Worm (Caenorhabditis elegans) whole organism, L3 larva: ENCODE results near the gene F48E3.6.

Experiments used
- ZK546.5 ChIP-seq: sonication (generic microtip); optimal IDR thresholded peaks from 2 replicates; lab custom pipeline; 2017; ENCODE audit warnings: missing biosample characterization, missing genetic modification characterization
- ama-1 ChIP-seq: fragments of 150-350 bp; optimal IDR thresholded peaks from 2 replicates; lab custom pipeline; 2018
- ceh-82 ChIP-seq: fragments of 150-350 bp; optimal IDR thresholded peaks from 2 replicates; lab custom pipeline; 2014; ENCODE audit warnings: missing biosample characterization, missing genetic modification characterization
- lin-39 ChIP-seq: fragments of 150-350 bp; optimal IDR thresholded peaks from 2 replicates; lab custom pipeline; 2018; ENCODE audit warnings: missing biosample characterization, missing genetic modification reagents, missing genetic modification characterization
- nfya-1 ChIP-seq: sonication (generic microtip); optimal IDR thresholded peaks from 2 replicates; lab custom pipeline; 2017; ENCODE audit warnings: missing genetic modification characterization, mild to moderate bottlenecking, missing compliant biosample characterization, antibody characterized with exemption, moderate library complexity; ENCODE audit not compliant: insufficient read depth
- nhr-12 ChIP-seq: fragments of 150-350 bp; optimal IDR thresholded peaks from 2 replicates; lab custom pipeline; 2014; ENCODE audit warnings: missing biosample characterization, missing genetic modification characterization
- nhr-77 ChIP-seq: fragments of 150-350 bp; optimal IDR thresholded peaks from 2 replicates; lab custom pipeline; 2014; ENCODE audit warnings: missing biosample characterization, missing genetic modification characterization
- skn-1 ChIP-seq: fragments of 150-350 bp; optimal IDR thresholded peaks from 2 replicates; lab custom pipeline; 2014; ENCODE audit warnings: missing biosample characterization, missing genetic modification characterization
- ztf-11 ChIP-seq: fragments of 150-350 bp; optimal IDR thresholded peaks from 2 replicates; lab custom pipeline; 2014; ENCODE audit warnings: missing biosample characterization, missing genetic modification characterization
- ztf-4 ChIP-seq: fragments of 150-350 bp; optimal IDR thresholded peaks from 2 replicates; lab custom pipeline; 2014; ENCODE audit warnings: missing biosample characterization, missing genetic modification characterization

DNA sequence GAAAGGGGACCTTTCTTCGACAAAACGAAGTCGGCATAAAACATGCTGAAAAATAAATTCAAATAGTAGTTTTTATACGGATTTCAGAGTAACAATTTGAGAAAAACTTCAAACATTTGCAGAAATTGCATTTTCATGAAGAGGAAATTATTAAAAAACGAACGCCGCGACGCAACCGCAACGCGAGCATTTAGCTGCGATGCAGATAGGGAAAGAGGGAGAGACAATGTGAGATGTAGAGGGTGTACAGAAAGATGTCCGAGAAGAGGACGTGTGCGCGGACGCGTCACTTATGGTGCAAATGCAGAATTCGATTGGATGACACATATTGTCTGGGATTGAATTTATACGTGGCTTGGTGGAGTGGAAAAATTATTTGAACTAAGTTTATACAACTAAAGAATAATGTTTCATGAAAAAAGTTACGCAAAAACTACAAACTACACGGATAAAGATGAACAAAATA, 27.7 kb downstream of the F48E3.6 start, which contains the start of gene coh-1:
- peak; percentile 78 for TF ChIP-seq lin-39 (tag; lab: Kevin White, UChicago)
- TF ChIP-seq nhr-77 (tag; lab: Kevin White, UChicago) = no peak
- peak; percentile 77 for TF ChIP-seq nfya-1 (tag; lab: Kevin White, UChicago)
- TF ChIP-seq skn-1 (tag; lab: Kevin White, UChicago) = peak; percentile 1
- no peak for TF ChIP-seq nhr-12 (tag; lab: Kevin White, UChicago)
- TF ChIP-seq ztf-11 (tag; lab: Kevin White, UChicago) = no peak
- no peak for TF ChIP-seq ama-1 (lab: Kevin White, UChicago)
- no peak for TF ChIP-seq ztf-4
- TF ChIP-seq ceh-82 (tag; lab: Kevin White, UChicago) = no peak
- no peak for TF ChIP-seq ZK546.5
